Comparison of ENCODE assay signal across 3 fruit fly cellular contexts in the genomic region with DNA sequence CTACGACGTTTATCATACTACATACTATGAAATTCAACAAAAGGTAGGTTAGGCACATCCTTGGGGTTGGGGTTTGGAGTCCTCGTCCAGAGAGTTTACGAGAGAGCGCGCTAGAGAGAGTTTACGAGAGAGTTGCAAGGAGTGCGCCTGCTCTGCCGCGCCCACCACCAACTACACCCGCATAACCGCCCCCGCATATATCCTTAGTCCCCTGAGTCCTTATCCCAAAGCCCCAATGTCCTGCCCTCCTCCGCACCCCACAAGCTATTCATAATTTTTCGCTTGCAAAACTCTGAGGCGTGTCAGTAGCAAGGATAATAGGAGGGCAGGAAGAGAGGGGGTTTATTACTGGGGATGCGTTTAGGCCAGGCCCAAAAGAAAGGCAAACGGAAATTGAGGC.
TF ChIP-seq lines count a peak whose summit lies in the region.

No protein-coding gene starts in this region.

- no peak for TF ChIP-seq CTCF in whole organism, embryonic (GFP tag; optimal IDR thresholded peaks at IDR 0.05; lab: Kevin White, UChicago)

TF ChIP-seq in whole organism, 6 proteins besides CTCF, POLR2A, EP300 and RAD21:
- TF ChIP-seq Dll (optimal IDR thresholded peaks at IDR 0.05; lab: Kevin White, UChicago) = peak; percentile 6
- TF ChIP-seq CG8478 (optimal IDR thresholded peaks at IDR 0.05; lab: Kevin White, UChicago) = no peak
TF ChIP-seq in whole organism: peak in this region for 1.

TF ChIP-seq in whole organism, embryonic, 481 proteins besides CTCF, POLR2A, EP300 and RAD21 (continues in another document):
- TF ChIP-seq CG9727 (GFP tag; optimal IDR thresholded peaks at IDR 0.05; lab: Kevin White, UChicago) (no peak), tup (GFP tag; optimal IDR thresholded peaks at IDR 0.05; lab: Kevin White, UChicago) (no peak), gce (GFP tag; IDR thresholded peaks at IDR 0.05; lab: Robert Waterston, UW) (no peak), ci (GFP tag; IDR thresholded peaks at IDR 0.05; lab: Robert Waterston, UW) (no peak), pan (optimal IDR thresholded peaks at IDR 0.05; lab: Kevin White, UChicago) (no peak), pan (GFP tag; optimal IDR thresholded peaks at IDR 0.05 in 1 of 2, IDR thresholded peaks at IDR 0.05 in 1 of 2) (no peak), CG6654 (GFP tag; optimal IDR thresholded peaks at IDR 0.05; lab: Kevin White, UChicago) (no peak), z (GFP tag; IDR thresholded peaks at IDR 0.05; lab: Robert Waterston, UW) (no peak), CG13123 (GFP tag; optimal IDR thresholded peaks at IDR 0.05; lab: Kevin White, UChicago) (no peak), CG12219 (GFP tag; optimal IDR thresholded peaks at IDR 0.05; lab: Kevin White, UChicago) (no peak), Doc2 (GFP tag; IDR thresholded peaks at IDR 0.05; lab: Robert Waterston, UW) (no peak), Tbp (GFP tag; optimal IDR thresholded peaks at IDR 0.05; lab: Kevin White, UChicago) (no peak), CG14014 (GFP tag; IDR thresholded peaks at IDR 0.05; lab: Robert Waterston, UW) (no peak), Oaz (GFP tag; IDR thresholded peaks at IDR 0.05; lab: Robert Waterston, UW) (0 out of 2 replicates have a peak, but pooled peaks have one; percentile 11), CG11456 (GFP tag; IDR thresholded peaks at IDR 0.05; lab: Robert Waterston, UW) (no peak), CG31441 (GFP tag; IDR thresholded peaks at IDR 0.05; lab: Robert Waterston, UW) (no peak), Bteb2 (GFP tag; optimal IDR thresholded peaks at IDR 0.05; lab: Kevin White, UChicago) (no peak), bsh (GFP tag; optimal IDR thresholded peaks at IDR 0.05; lab: Kevin White, UChicago) (peak in 1 of 2 experiments; percentile 5), slou (GFP tag; optimal IDR thresholded peaks at IDR 0.05; lab: Kevin White, UChicago) (no peak), CG13894 (tag; optimal IDR thresholded peaks at IDR 0.05; lab: Kevin White, UChicago) (peak; percentile 70), CG4424 (GFP tag; optimal IDR thresholded peaks at IDR 0.05; lab: Kevin White, UChicago) (no peak), abd-A (tag; optimal IDR thresholded peaks at IDR 0.05; lab: Kevin White, UChicago) (peak; percentile 70), luna (GFP tag; optimal IDR thresholded peaks at IDR 0.05; lab: Kevin White, UChicago) (no peak), Hsf (GFP tag; optimal IDR thresholded peaks at IDR 0.05; lab: Kevin White, UChicago) (no peak), Elba2 (GFP tag; optimal IDR thresholded peaks at IDR 0.05; lab: Kevin White, UChicago) (no peak), CG14050 (GFP tag; IDR thresholded peaks at IDR 0.05; lab: Robert Waterston, UW) (no peak), seq (GFP tag; IDR thresholded peaks at IDR 0.05; lab: Robert Waterston, UW) (peak; percentile 49; the same call in 1 of the 2 replicates), unc-4 (GFP tag; IDR thresholded peaks at IDR 0.05; lab: Robert Waterston, UW; ENCODE audit: partially characterized antibody) (no peak), h (optimal IDR thresholded peaks at IDR 0.05; lab: Kevin White, UChicago) (no peak), CG8388 (GFP tag; optimal IDR thresholded peaks at IDR 0.05; lab: Kevin White, UChicago) (no peak), Poxn (GFP tag; IDR thresholded peaks at IDR 0.05; lab: Robert Waterston, UW) (no peak), slbo (GFP tag; IDR thresholded peaks at IDR 0.05; lab: Robert Waterston, UW) (0 out of 2 replicates have a peak, but pooled peaks have one; percentile 24), ham (GFP tag; IDR thresholded peaks at IDR 0.05; lab: Robert Waterston, UW) (no peak), ewg (GFP tag; optimal IDR thresholded peaks at IDR 0.05; lab: Kevin White, UChicago) (peak; percentile 88), Antp (GFP tag; optimal IDR thresholded peaks at IDR 0.05; lab: Kevin White, UChicago) (no peak), CG13424 (tag; optimal IDR thresholded peaks at IDR 0.05; lab: Kevin White, UChicago) (no peak), crol (GFP tag; IDR thresholded peaks at IDR 0.05; lab: Robert Waterston, UW) (peak; percentile 88), CG2116 (GFP tag; optimal IDR thresholded peaks at IDR 0.05; lab: Kevin White, UChicago) (no peak), kah (GFP tag; optimal IDR thresholded peaks at IDR 0.05; lab: Kevin White, UChicago) (no peak), CG14441 (GFP tag; IDR thresholded peaks at IDR 0.05; lab: Robert Waterston, UW) (no peak), Atf-2 (GFP tag; optimal IDR thresholded peaks at IDR 0.05; lab: Kevin White, UChicago) (no peak), zen2 (GFP tag; IDR thresholded peaks at IDR 0.05; lab: Robert Waterston, UW; ENCODE audit: partially characterized antibody) (no peak), CG11093 (GFP tag; IDR thresholded peaks at IDR 0.05; lab: Robert Waterston, UW) (no peak)

TF ChIP-seq in whole organism, pupa, 21 proteins besides CTCF, POLR2A, EP300 and RAD21:
- no peak for TF ChIP-seq CG13204 (GFP tag; optimal IDR thresholded peaks at IDR 0.05; lab: Kevin White, UChicago)
- 0 out of 3 replicates have a peak, but pooled peaks have one; percentile 38 for TF ChIP-seq CG4496 (GFP tag; IDR thresholded peaks at IDR 0.05; lab: Robert Waterston, UW)
- no peak for TF ChIP-seq CG15710 (tag; optimal IDR thresholded peaks at IDR 0.05; lab: Kevin White, UChicago)
- no peak for TF ChIP-seq CG9948 (tag; optimal IDR thresholded peaks at IDR 0.05; lab: Kevin White, UChicago)
